Worm (Caenorhabditis elegans) whole organism, L4 larva: ENCODE data around the gene Y48A6B.7.

Experiments
- D1046.2 ChIP-seq: fragments of 200-800 bp; sonication (Bioruptor generic); IDR thresholded peaks from 2 replicates; pipeline ENCODE4 v1.3.6; 2022; ENCODE audit warnings: missing genetic modification characterization, missing compliant biosample characterization
- nhr-237 ChIP-seq: sonication (generic microtip); optimal IDR thresholded peaks from 2 replicates; lab custom pipeline; 2017; ENCODE audit warnings: missing biosample characterization, missing genetic modification characterization

ce11 chrIII:11059775-11060174, 33.4 kb upstream of the Y48A6B.7 start:
- TF ChIP-seq nhr-237 (tag; lab: Kevin White, UChicago) (no peak), D1046.2 (GFP tag; lab: Robert Waterston, UW) (no peak)
